Fruit fly (Drosophila melanogaster): Measurements from ENCODE around the gene CG2200.

CG2200 gene

DNA sequence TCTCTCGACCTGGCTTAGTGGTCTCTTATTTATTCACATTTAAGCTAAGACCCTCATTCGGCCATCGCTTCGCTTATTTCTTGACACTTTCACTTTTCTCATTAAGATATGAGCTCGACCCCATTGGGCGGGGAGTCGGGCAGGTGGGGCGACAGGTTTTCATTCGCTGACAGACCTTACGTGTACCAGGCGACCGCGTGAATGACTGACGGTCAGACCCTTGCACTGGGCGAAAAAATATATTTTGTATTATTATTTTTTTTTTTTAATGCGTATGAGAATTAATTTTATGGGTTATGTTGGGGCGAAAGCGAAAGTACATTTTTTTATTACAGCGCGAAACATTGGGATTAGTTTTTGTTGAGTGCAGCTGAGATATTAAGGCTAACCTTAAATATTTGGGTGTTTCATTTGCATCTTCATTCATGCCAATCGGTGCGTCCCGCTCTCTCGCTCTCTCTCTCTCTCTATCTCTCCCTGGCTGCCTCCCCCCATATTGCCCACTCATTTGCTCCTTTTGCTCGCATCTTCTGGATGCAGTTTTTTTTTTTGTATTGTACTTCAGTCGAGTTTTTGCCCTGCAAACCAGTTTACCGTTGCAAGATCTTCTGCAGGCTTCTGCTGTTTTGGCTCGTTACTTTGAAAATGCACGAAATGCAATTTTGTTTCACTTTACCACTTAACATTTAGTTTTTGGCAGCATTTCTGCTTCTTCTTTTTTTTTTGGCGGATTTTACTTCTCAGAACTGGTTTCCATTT, 43.0 kb downstream of the CG2200 start (continued):
- TF ChIP-seq CG16813 (GFP tag; IDR thresholded peaks at IDR 0.05; ENCODE audit: partially characterized antibody), result no peak
- TF ChIP-seq tup (GFP tag; optimal IDR thresholded peaks at IDR 0.05), result no peak
- TF ChIP-seq ci (GFP tag; IDR thresholded peaks at IDR 0.05), result peak; percentile 96
- peak; percentile 52; the same call in 1 of the 3 replicates for TF ChIP-seq CG11695 (GFP tag; IDR thresholded peaks at IDR 0.05)
- TF ChIP-seq CG7357 (GFP tag; IDR thresholded peaks at IDR 0.05), result 0 out of 3 replicates have a peak, but pooled peaks have one; percentile 21
- TF ChIP-seq pan (optimal IDR thresholded peaks at IDR 0.05), result no peak
- TF ChIP-seq pan (GFP tag; optimal IDR thresholded peaks at IDR 0.05 in 1 of 2, IDR thresholded peaks at IDR 0.05 in 1 of 2), result peak in 1 of 2 experiments; percentile 81
- TF ChIP-seq BtbVII (GFP tag; optimal IDR thresholded peaks at IDR 0.05), result peak; percentile 13
- TF ChIP-seq onecut (GFP tag; IDR thresholded peaks at IDR 0.05), result peak; percentile 64
- peak; percentile 58 for TF ChIP-seq ap (GFP tag; IDR thresholded peaks at IDR 0.05)
- TF ChIP-seq gem (tag; optimal IDR thresholded peaks at IDR 0.05), result peak; percentile 60
- no peak for TF ChIP-seq CG12659 (GFP tag; optimal IDR thresholded peaks at IDR 0.05)
- 0 out of 2 replicates have a peak, but pooled peaks have one; percentile 14 for TF ChIP-seq wdn (GFP tag; IDR thresholded peaks at IDR 0.05)
- peak; percentile 46 for TF ChIP-seq sqz (GFP tag; optimal IDR thresholded peaks at IDR 0.05)
- peak; percentile 54 for TF ChIP-seq croc (GFP tag; conservative IDR thresholded peaks at IDR 0.05)
- no peak for TF ChIP-seq sima (GFP tag; optimal IDR thresholded peaks at IDR 0.05)
- TF ChIP-seq Rfx (GFP tag; IDR thresholded peaks at IDR 0.05), result peak; percentile 37
- peak; percentile 67 for TF ChIP-seq oc (tag; optimal IDR thresholded peaks at IDR 0.05)
- peak; percentile 82 for TF ChIP-seq Optix (GFP tag; IDR thresholded peaks at IDR 0.05)
- peak; percentile 83 for TF ChIP-seq CG5953 (GFP tag; IDR thresholded peaks at IDR 0.05)
- TF ChIP-seq CG10267 (tag; optimal IDR thresholded peaks at IDR 0.05), result peak; percentile 18
- peak; percentile 38 for TF ChIP-seq fd96Cb (tag; optimal IDR thresholded peaks at IDR 0.05)
- peak; percentile 39; the same call in 1 of the 4 replicates for TF ChIP-seq Gug (GFP tag; IDR thresholded peaks at IDR 0.05)
- peak; percentile 77 for TF ChIP-seq HLH3B (GFP tag; IDR thresholded peaks at IDR 0.05)
- TF ChIP-seq CG10979 (tag; optimal IDR thresholded peaks at IDR 0.05), result peak; percentile 62
- TF ChIP-seq CG14667 (GFP tag; IDR thresholded peaks at IDR 0.05), result peak; percentile 29; the same call in 1 of the 2 replicates
- no peak for TF ChIP-seq prd (optimal IDR thresholded peaks at IDR 0.05)
- peak; percentile 70 for TF ChIP-seq prd (GFP tag; IDR thresholded peaks at IDR 0.05)
- TF ChIP-seq BEAF-32 (GFP tag; optimal IDR thresholded peaks at IDR 0.05), result no peak
- TF ChIP-seq CG31388 (GFP tag; optimal IDR thresholded peaks at IDR 0.05), result no peak
- peak; percentile 68; the same call in 2 of the 3 replicates for TF ChIP-seq CG34422 (GFP tag; IDR thresholded peaks at IDR 0.05)
- no peak for TF ChIP-seq NFAT (GFP tag; IDR thresholded peaks at IDR 0.05)
- peak; percentile 57 for TF ChIP-seq CG5180 (GFP tag; optimal IDR thresholded peaks at IDR 0.05)
- TF ChIP-seq Neu2 (GFP tag; optimal IDR thresholded peaks at IDR 0.05; ENCODE audit: borderline replicate concordance), result no peak
- peak; percentile 76 for TF ChIP-seq CG10366 (GFP tag; IDR thresholded peaks at IDR 0.05)
- TF ChIP-seq sim (GFP tag; IDR thresholded peaks at IDR 0.05), result peak; percentile 46; the same call in 1 of the 2 replicates
- peak; percentile 70 for TF ChIP-seq CG11504 (tag; optimal IDR thresholded peaks at IDR 0.05)
- TF ChIP-seq seq (GFP tag; IDR thresholded peaks at IDR 0.05), result peak; percentile 67; the same call in 1 of the 2 replicates
- 0 out of 2 replicates have a peak, but pooled peaks have one; percentile 13 for TF ChIP-seq chm (GFP tag; IDR thresholded peaks at IDR 0.05)
- TF ChIP-seq run (tag; optimal IDR thresholded peaks at IDR 0.05), result no peak
- TF ChIP-seq peb (GFP tag; IDR thresholded peaks at IDR 0.05), result no peak
- TF ChIP-seq Drgx (GFP tag; IDR thresholded peaks at IDR 0.05), result peak; percentile 64
- peak; percentile 16 for TF ChIP-seq CTCF (GFP tag; optimal IDR thresholded peaks at IDR 0.05)
- TF ChIP-seq Hr51 (GFP tag; optimal IDR thresholded peaks at IDR 0.05), result peak in 1 of 2 experiments; percentile 60
- TF ChIP-seq CG32767 (GFP tag; IDR thresholded peaks at IDR 0.05), result 0 out of 2 replicates have a peak, but pooled peaks have one; percentile 53
- TF ChIP-seq CG10209 (GFP tag; optimal IDR thresholded peaks at IDR 0.05), result peak; percentile 59
- no peak for TF ChIP-seq Adf1 (GFP tag; IDR thresholded peaks at IDR 0.05)
- peak; percentile 68 for TF ChIP-seq tgo (GFP tag; IDR thresholded peaks at IDR 0.05)
- no peak for TF ChIP-seq CG10431 (GFP tag; optimal IDR thresholded peaks at IDR 0.05)
- TF ChIP-seq Hr3 (GFP tag; optimal IDR thresholded peaks at IDR 0.05), result peak; percentile 12

Data from whole organism, embryonic.